Fruit fly (Drosophila melanogaster) whole organism, embryonic: ENCODE data around the gene Muc68Ca.

Source experiments
- BEAF-32 ChIP-seq: fragments of 200-800 bp; sonication (Bioruptor generic); optimal IDR thresholded peaks from 3 replicates; lab custom pipeline; 2017; ENCODE audit warnings: missing biosample characterization, missing genetic modification characterization, mild to moderate bottlenecking, moderate library complexity, missing genetic modification reagents
- CG10267 ChIP-seq: fragments of 200-800 bp; sonication (Bioruptor generic); optimal IDR thresholded peaks from 2 replicates; lab custom pipeline; 2018; ENCODE audit warnings: missing biosample characterization, mild to moderate bottlenecking, missing genetic modification characterization, moderate library complexity
- CG10321 ChIP-seq: fragments of 200-800 bp; sonication (Bioruptor generic); IDR thresholded peaks from 2 replicates; pipeline ENCODE4 v1.3.6; 2022; ENCODE audit warnings: missing biosample characterization, missing genetic modification characterization
- CG10462 ChIP-seq: fragments of 200-800 bp; sonication (Bioruptor generic); optimal IDR thresholded peaks from 2 replicates; lab custom pipeline; 2016; ENCODE audit warnings: missing biosample characterization, missing genetic modification characterization
- CG11085 ChIP-seq: fragments of 200-800 bp; sonication (Bioruptor generic); IDR thresholded peaks from 2 replicates; pipeline ENCODE4 v1.3.6; 2022; ENCODE audit warnings: missing biosample characterization, missing genetic modification characterization
- CG11093 ChIP-seq: fragments of 200-800 bp; sonication (Bioruptor generic); IDR thresholded peaks from 3 replicates; pipeline ENCODE4 v1.3.6; 2022; ENCODE audit warnings: missing biosample characterization, missing genetic modification characterization
- CG11456 ChIP-seq: fragments of 200-800 bp; sonication (Bioruptor generic); IDR thresholded peaks from 3 replicates; pipeline ENCODE4 v1.3.6; 2022; ENCODE audit warnings: missing biosample characterization, missing genetic modification characterization
- CG1603 ChIP-seq: fragments of 200-800 bp; sonication (Bioruptor generic); optimal IDR thresholded peaks from 2 replicates; lab custom pipeline; 2019; ENCODE audit warnings: missing biosample characterization, mild to moderate bottlenecking, missing genetic modification characterization, moderate library complexity
- CG16813 ChIP-seq: fragments of 200-800 bp; sonication (Bioruptor generic); IDR thresholded peaks from 3 replicates; pipeline ENCODE4 v1.3.6; 2022; ENCODE audit warnings: missing biosample characterization, missing genetic modification characterization; ENCODE audit not compliant: partially characterized antibody
- CG17829 ChIP-seq: fragments of 200-800 bp; optimal IDR thresholded peaks from 2 replicates; lab custom pipeline; 2019; ENCODE audit warnings: missing biosample characterization, mild to moderate bottlenecking, missing genetic modification characterization, moderate library complexity
- CG3163 ChIP-seq: fragments of 200-800 bp; sonication (Bioruptor generic); optimal IDR thresholded peaks from 3 replicates; lab custom pipeline; 2016; ENCODE audit warnings: missing biosample characterization, missing genetic modification characterization
- CG34422 ChIP-seq: fragments of 200-800 bp; sonication (Bioruptor generic); IDR thresholded peaks from 3 replicates; pipeline ENCODE4 v1.3.6; 2022; ENCODE audit warnings: missing biosample characterization, missing genetic modification characterization
- CG4360 ChIP-seq: fragments of 200-800 bp; sonication (Bioruptor generic); IDR thresholded peaks from 2 replicates; pipeline ENCODE4 v1.3.6; 2022; ENCODE audit warnings: missing biosample characterization, missing genetic modification characterization
- CG4707 ChIP-seq: fragments of 200-800 bp; sonication (Bioruptor generic); optimal IDR thresholded peaks from 2 replicates; lab custom pipeline; 2018; ENCODE audit warnings: missing biosample characterization, mild to moderate bottlenecking, missing genetic modification characterization, moderate library complexity
- CG8281 ChIP-seq: fragments of 200-800 bp; sonication (Bioruptor generic); optimal IDR thresholded peaks from 2 replicates; lab custom pipeline; 2018; ENCODE audit warnings: missing biosample characterization, mild to moderate bottlenecking, missing genetic modification characterization, moderate library complexity
- Deaf1 ChIP-seq: fragments of 200-800 bp; optimal IDR thresholded peaks from 3 replicates; lab custom pipeline; 2019; ENCODE audit warnings: missing biosample characterization, mild to moderate bottlenecking, missing genetic modification characterization, moderate library complexity
- Dfd ChIP-seq, 2 experiments: fragments of >200 bp; optimal IDR thresholded peaks; 2 replicates each; lab custom pipeline; 2017; ENCODE audit warnings: missing biosample characterization in 2 of 2, missing genetic modification characterization in 2 of 2
- Dip2 ChIP-seq: fragments of 200-800 bp; sonication (Bioruptor generic); IDR thresholded peaks from 2 replicates; pipeline ENCODE4 v1.3.6; 2022; ENCODE audit warnings: missing biosample characterization, missing genetic modification characterization
- Ets65A ChIP-seq: fragments of 200-800 bp; sonication (Bioruptor generic); peaks from one replicate; lab custom pipeline; 2016; ENCODE audit warnings: missing biosample characterization, missing genetic modification characterization
- Ets97D ChIP-seq: fragments of 200-800 bp; sonication (Bioruptor generic); optimal IDR thresholded peaks from 3 replicates; lab custom pipeline; 2016; ENCODE audit warnings: missing biosample characterization, missing genetic modification characterization
- HLH4C ChIP-seq: fragments of 200-800 bp; sonication (Bioruptor generic); IDR thresholded peaks from 3 replicates; pipeline ENCODE4 v1.3.6; 2022; ENCODE audit warnings: missing biosample characterization, missing genetic modification characterization; ENCODE audit not compliant: partially characterized antibody
- HLHmδ ChIP-seq: fragments of 200-800 bp; sonication (Bioruptor generic); optimal IDR thresholded peaks from 2 replicates; lab custom pipeline; 2018; ENCODE audit warnings: missing biosample characterization, mild to moderate bottlenecking, missing genetic modification characterization, moderate library complexity
- Lim3 ChIP-seq: fragments of 200-800 bp; sonication (Bioruptor generic); IDR thresholded peaks from 2 replicates; pipeline ENCODE4 v1.3.6; 2022; ENCODE audit warnings: missing biosample characterization, missing genetic modification characterization
- Meics ChIP-seq: fragments of 200-800 bp; sonication (Bioruptor generic); optimal IDR thresholded peaks from 2 replicates; lab custom pipeline; 2017; ENCODE audit warnings: missing biosample characterization, mild to moderate bottlenecking, missing genetic modification characterization
- Nf-YA ChIP-seq: fragments of 200-800 bp; sonication (Bioruptor generic); IDR thresholded peaks from 2 replicates; pipeline ENCODE4 v1.3.6; 2022; ENCODE audit warnings: missing biosample characterization, missing genetic modification characterization
- Opbp ChIP-seq: fragments of 200-800 bp; sonication (Bioruptor generic); IDR thresholded peaks from 3 replicates; pipeline ENCODE4 v1.3.6; 2022; ENCODE audit warnings: missing biosample characterization, missing genetic modification characterization; ENCODE audit not compliant: partially characterized antibody
- Trl ChIP-seq, 3 experiments: fragments of >200 bp in 2 of 3; fragments of 200-800 bp in 1 of 3; sonication (Bioruptor generic) in 1 of 3; optimal IDR thresholded peaks; 2 replicates in 1 of 3; 3 replicates in 2 of 3; lab custom pipeline; 2016 to 2017; ENCODE audit warnings: missing biosample characterization in 1 of 3, missing genetic modification characterization in 1 of 3
- Xrp1 ChIP-seq: fragments of 200-800 bp; sonication (Bioruptor generic); IDR thresholded peaks from 2 replicates; pipeline ENCODE4 v1.3.6; 2022; ENCODE audit warnings: missing biosample characterization, missing genetic modification characterization
- abd-A ChIP-seq: fragments of 200-800 bp; sonication (Bioruptor generic); optimal IDR thresholded peaks from 3 replicates; lab custom pipeline; 2019; ENCODE audit warnings: missing biosample characterization, mild to moderate bottlenecking, missing genetic modification characterization, moderate library complexity
- ac ChIP-seq: fragments of 200-800 bp; sonication (Bioruptor generic); optimal IDR thresholded peaks from 3 replicates; lab custom pipeline; 2017; ENCODE audit warnings: missing biosample characterization, mild to moderate bottlenecking, missing genetic modification characterization
- al ChIP-seq: fragments of 200-800 bp; sonication (Bioruptor generic); IDR thresholded peaks from 2 replicates; pipeline ENCODE4 v1.3.6; 2022; ENCODE audit warnings: missing biosample characterization, missing genetic modification characterization
- cg ChIP-seq: fragments of 200-800 bp; sonication (Bioruptor generic); optimal IDR thresholded peaks from 3 replicates; lab custom pipeline; 2019; ENCODE audit warnings: missing biosample characterization, mild to moderate bottlenecking, missing genetic modification characterization, moderate library complexity
- crol ChIP-seq: fragments of 200-800 bp; sonication (Bioruptor generic); IDR thresholded peaks from 2 replicates; pipeline ENCODE4 v1.3.6; 2022; ENCODE audit warnings: missing biosample characterization, missing genetic modification characterization
- gce ChIP-seq: fragments of 200-800 bp; sonication (Bioruptor generic); IDR thresholded peaks from 3 replicates; pipeline ENCODE4 v1.3.6; 2022; ENCODE audit warnings: missing biosample characterization, missing genetic modification characterization
- hb ChIP-seq: fragments of 200-800 bp; sonication (Bioruptor generic); IDR thresholded peaks from 3 replicates; pipeline ENCODE4 v1.3.6; 2022; ENCODE audit warnings: missing biosample characterization, missing genetic modification characterization; ENCODE audit not compliant: partially characterized antibody
- kah ChIP-seq: fragments of 200-800 bp; sonication (Bioruptor generic); optimal IDR thresholded peaks from 2 replicates; lab custom pipeline; 2018; ENCODE audit warnings: missing biosample characterization, mild to moderate bottlenecking, missing genetic modification characterization
- klu ChIP-seq: fragments of 200-800 bp; sonication (Bioruptor generic); IDR thresholded peaks from 2 replicates; pipeline ENCODE4 v1.3.6; 2022; ENCODE audit warnings: missing biosample characterization, missing genetic modification characterization
- maf-S ChIP-seq: fragments of 200-800 bp; sonication (Bioruptor generic); optimal IDR thresholded peaks from 2 replicates; lab custom pipeline; 2016; ENCODE audit warnings: missing biosample characterization, missing genetic modification characterization
- nau ChIP-seq: fragments of 200-800 bp; sonication (Bioruptor generic); optimal IDR thresholded peaks from 3 replicates; lab custom pipeline; 2017; ENCODE audit warnings: missing biosample characterization, mild to moderate bottlenecking, missing genetic modification characterization, missing genetic modification reagents
- org-1 ChIP-seq: fragments of 200-800 bp; sonication (Bioruptor generic); optimal IDR thresholded peaks from 2 replicates; lab custom pipeline; 2017; ENCODE audit warnings: missing biosample characterization, missing genetic modification characterization
- prd ChIP-seq, 3 experiments: fragments of >200 bp in 2 of 3; fragments of 200-800 bp in 1 of 3; sonication (Bioruptor generic) in 1 of 3; optimal IDR thresholded peaks in 2 of 3; IDR thresholded peaks in 1 of 3; 2 replicates in 2 of 3; 3 replicates in 1 of 3; pipeline versions ENCODE4 v1.3.6 to Lab custom; 2017 to 2022; ENCODE audit warnings: missing biosample characterization in 1 of 3, missing genetic modification characterization in 1 of 3
- pum ChIP-seq: fragments of 200-800 bp; sonication (Bioruptor generic); optimal IDR thresholded peaks from 2 replicates; lab custom pipeline; 2016; ENCODE audit warnings: missing biosample characterization, missing genetic modification characterization
- pzg ChIP-seq: fragments of 200-800 bp; sonication (Bioruptor generic); optimal IDR thresholded peaks from 3 replicates; lab custom pipeline; 2018; ENCODE audit warnings: missing biosample characterization, mild to moderate bottlenecking, missing genetic modification characterization, moderate library complexity
- rib ChIP-seq: fragments of 200-800 bp; sonication (Bioruptor generic); IDR thresholded peaks from 2 replicates; pipeline ENCODE4 v1.3.6; 2022; ENCODE audit warnings: missing biosample characterization, missing genetic modification characterization
- run ChIP-seq: fragments of 200-800 bp; sonication (Bioruptor generic); optimal IDR thresholded peaks from 3 replicates; lab custom pipeline; 2018; ENCODE audit warnings: missing biosample characterization, mild to moderate bottlenecking, missing genetic modification characterization
- sens ChIP-seq: fragments of 200-800 bp; sonication (Bioruptor generic); peaks from one replicate; lab custom pipeline; 2016; ENCODE audit warnings: missing biosample characterization, missing genetic modification characterization
- slbo ChIP-seq: fragments of 200-800 bp; sonication (Bioruptor generic); IDR thresholded peaks from 2 replicates; pipeline ENCODE4 v1.3.6; 2022; ENCODE audit warnings: missing biosample characterization, missing genetic modification characterization
- wdn ChIP-seq: fragments of 200-800 bp; sonication (Bioruptor generic); IDR thresholded peaks from 2 replicates; pipeline ENCODE4 v1.3.6; 2022; ENCODE audit warnings: missing biosample characterization, missing genetic modification characterization
- wor ChIP-seq: fragments of 200-800 bp; sonication (Bioruptor generic); IDR thresholded peaks from 2 replicates; pipeline ENCODE4 v1.3.6; 2022; ENCODE audit warnings: missing biosample characterization, missing genetic modification characterization
- z ChIP-seq: fragments of 200-800 bp; sonication (Bioruptor generic); IDR thresholded peaks from 3 replicates; pipeline ENCODE4 v1.3.6; 2022; ENCODE audit warnings: missing biosample characterization, missing genetic modification characterization

Gene Muc68Ca

dm6 chr3L:11596585-11597252, 23.2 kb downstream of the Muc68Ca start, which contains the start of gene CG7368:
CG7368 (plus strand) TSS chr3L:11597202.
- TF ChIP-seq pzg (GFP tag; lab: Kevin White, UChicago) (no peak), maf-S (GFP tag; lab: Kevin White, UChicago) (no peak), Meics (GFP tag; lab: Kevin White, UChicago) (peak; percentile 79), CG10321 (GFP tag; lab: Robert Waterston, UW) (no peak), Lim3 (GFP tag; lab: Robert Waterston, UW) (no peak), HLH4C (GFP tag; lab: Robert Waterston, UW) (no peak), gce (no peak), CG10267 (tag; lab: Kevin White, UChicago) (no peak), slbo (GFP tag; lab: Robert Waterston, UW) (no peak), CG11456 (GFP tag; lab: Robert Waterston, UW) (no peak), ac (GFP tag; lab: Kevin White, UChicago) (no peak), org-1 (GFP tag; lab: Kevin White, UChicago) (no peak), hb (GFP tag; lab: Robert Waterston, UW) (peak; percentile 34; the same call in 1 of the 3 replicates), HLHmδ (no peak), Xrp1 (no peak), pum (GFP tag; lab: Kevin White, UChicago) (no peak), klu (no peak), Nf-YA (GFP tag; lab: Robert Waterston, UW) (no peak), CG16813 (GFP tag; lab: Robert Waterston, UW) (no peak), prd (optimal IDR thresholded peaks at IDR 0.05; lab: Kevin White, UChicago) (no peak), prd (GFP tag; IDR thresholded peaks at IDR 0.05; lab: Robert Waterston, UW) (no peak), CG4360 (GFP tag; lab: Robert Waterston, UW) (no peak), CG8281 (no peak), Opbp (GFP tag; lab: Robert Waterston, UW) (no peak), wor (GFP tag; lab: Robert Waterston, UW) (no peak), Deaf1 (tag; lab: Kevin White, UChicago) (peak; percentile 96), cg (GFP tag; lab: Kevin White, UChicago) (peak; percentile 30), Trl (optimal IDR thresholded peaks at IDR 0.05; lab: Kevin White, UChicago) (peak; percentile 36 to 71), Trl (GFP tag; optimal IDR thresholded peaks at IDR 0.05; lab: Kevin White, UChicago) (no peak), CG17829 (tag; lab: Kevin White, UChicago) (no peak), crol (GFP tag; lab: Robert Waterston, UW) (peak; percentile 83), kah (no peak), sens (GFP tag; lab: Kevin White, UChicago) (peak; percentile 24), wdn (GFP tag; lab: Robert Waterston, UW) (no peak), rib (GFP tag; lab: Robert Waterston, UW) (no peak; the same call in 1 of the 2 replicates), CG3163 (GFP tag; lab: Kevin White, UChicago) (peak; percentile 19), Ets97D (no peak), al (no peak), Dfd (GFP tag; optimal IDR thresholded peaks at IDR 0.05; lab: Kevin White, UChicago) (no peak), CG4707 (no peak), Dip2 (no peak), CG34422 (GFP tag; lab: Robert Waterston, UW) (peak; percentile 41; the same call in 1 of the 3 replicates), CG10462 (GFP tag; lab: Kevin White, UChicago) (no peak), abd-A (tag; lab: Kevin White, UChicago) (peak; percentile 47), run (tag; lab: Kevin White, UChicago) (no peak), BEAF-32 (no peak), CG11093 (GFP tag; lab: Robert Waterston, UW) (no peak), z (GFP tag; lab: Robert Waterston, UW) (no peak), CG1603 (no peak), nau (GFP tag; lab: Kevin White, UChicago) (no peak), CG11085 (no peak), Ets65A (GFP tag; lab: Kevin White, UChicago) (peak; percentile 43)
